Fruit fly (Drosophila melanogaster) whole organism, embryonic: ENCODE data around the gene CG13364.
"Not testable (repeated sequence)": the region's sequence is repeated elsewhere in the genome, so short reads cannot be mapped to it uniquely, and the experiment has no call there.

Source experiments
- Dip3 ChIP-seq: fragments of 200-800 bp; sonication (Bioruptor generic); optimal IDR thresholded peaks from 3 replicates; lab custom pipeline; 2016; ENCODE audit warnings: missing biosample characterization, missing genetic modification characterization
- MTF-1 ChIP-seq: fragments of 200-800 bp; sonication (Bioruptor generic); optimal IDR thresholded peaks from 2 replicates; lab custom pipeline; 2018; ENCODE audit warnings: missing biosample characterization, mild to moderate bottlenecking, missing genetic modification characterization, borderline replicate concordance
- Sox102F ChIP-seq: fragments of 200-800 bp; sonication (Bioruptor generic); optimal IDR thresholded peaks from 2 replicates; lab custom pipeline; 2018; ENCODE audit warnings: missing biosample characterization, mild to moderate bottlenecking, missing genetic modification characterization, moderate library complexity
- al ChIP-seq: fragments of 200-800 bp; sonication (Bioruptor generic); IDR thresholded peaks from 2 replicates; pipeline ENCODE4 v1.3.6; 2022; ENCODE audit warnings: missing biosample characterization, missing genetic modification characterization
- ato ChIP-seq: fragments of 200-800 bp; sonication (Bioruptor generic); IDR thresholded peaks from 2 replicates; pipeline ENCODE4 v1.3.6; 2022; ENCODE audit warnings: missing biosample characterization, missing genetic modification characterization; ENCODE audit not compliant: partially characterized antibody
- dati ChIP-seq: fragments of 200-800 bp; sonication (Bioruptor generic); IDR thresholded peaks from 2 replicates; pipeline ENCODE4 v1.3.6; 2022; ENCODE audit warnings: missing biosample characterization, missing genetic modification characterization
- gcm ChIP-seq: fragments of 200-800 bp; sonication (Bioruptor generic); optimal IDR thresholded peaks from 2 replicates; lab custom pipeline; 2019; ENCODE audit warnings: missing biosample characterization, mild to moderate bottlenecking, missing genetic modification characterization, moderate library complexity
- slbo ChIP-seq: fragments of 200-800 bp; sonication (Bioruptor generic); IDR thresholded peaks from 2 replicates; pipeline ENCODE4 v1.3.6; 2022; ENCODE audit warnings: missing biosample characterization, missing genetic modification characterization
- stc ChIP-seq: fragments of 200-800 bp; sonication (Bioruptor generic); IDR thresholded peaks from 2 replicates; pipeline ENCODE4 v1.3.6; 2022; ENCODE audit warnings: missing biosample characterization, missing genetic modification characterization

- TF ChIP-seq slbo (GFP tag; lab: Robert Waterston, UW); gcm; al (GFP tag; lab: Robert Waterston, UW); Sox102F (GFP tag; lab: Kevin White, UChicago); Dip3 (GFP tag; lab: Kevin White, UChicago); dati (GFP tag; lab: Robert Waterston, UW); ato (GFP tag; lab: Robert Waterston, UW); stc (GFP tag; lab: Robert Waterston, UW); MTF-1: not testable (repeated sequence)
These were observed 19.0 kb upstream of the CG13364 start for dm6 chrX:643963-644362.
